Worm (Caenorhabditis elegans) whole organism, L4/young adult: ENCODE results near the gene set-16.

Experiments
- W03F9.2 ChIP-seq: fragments of 150-350 bp; optimal IDR thresholded peaks from 2 replicates; lab custom pipeline; 2014; ENCODE audit warnings: missing biosample characterization, missing genetic modification characterization
- dao-5 ChIP-seq: sonication (generic microtip); optimal IDR thresholded peaks from 2 replicates; lab custom pipeline; 2016; ENCODE audit warnings: missing genotype, missing genetic modification characterization, moderate library complexity, missing compliant biosample characterization
- him-1 ChIP-seq: sonication (generic microtip); optimal IDR thresholded peaks from 2 replicates; lab custom pipeline; 2016; ENCODE audit warnings: missing genotype, missing genetic modification reagents, missing genetic modification characterization, missing compliant biosample characterization

Gene set-16

DNA sequence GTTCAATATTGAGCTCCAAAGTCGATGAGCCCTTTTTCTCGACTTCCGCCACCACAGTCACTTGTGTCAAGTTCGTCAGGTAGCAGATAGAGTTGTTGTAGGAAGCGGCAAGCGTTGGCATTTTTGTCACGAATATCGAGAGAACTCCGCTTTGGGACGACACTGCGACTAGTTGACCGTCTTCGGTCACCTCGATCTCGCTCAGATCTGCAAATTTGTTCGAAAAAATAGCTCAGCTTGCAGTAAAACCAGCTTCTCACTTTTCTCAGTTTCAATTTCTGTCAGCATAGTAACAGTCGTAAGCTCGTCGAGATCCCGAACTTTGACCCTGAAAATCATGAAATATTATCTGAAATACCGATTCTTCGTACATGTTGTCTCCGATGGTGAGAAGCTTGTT, 40.5 kb downstream of the set-16 start:
- no peak for TF ChIP-seq W03F9.2 (tag; lab: Kevin White, UChicago)
- no peak for TF ChIP-seq him-1
- TF ChIP-seq dao-5: no peak

DNA sequence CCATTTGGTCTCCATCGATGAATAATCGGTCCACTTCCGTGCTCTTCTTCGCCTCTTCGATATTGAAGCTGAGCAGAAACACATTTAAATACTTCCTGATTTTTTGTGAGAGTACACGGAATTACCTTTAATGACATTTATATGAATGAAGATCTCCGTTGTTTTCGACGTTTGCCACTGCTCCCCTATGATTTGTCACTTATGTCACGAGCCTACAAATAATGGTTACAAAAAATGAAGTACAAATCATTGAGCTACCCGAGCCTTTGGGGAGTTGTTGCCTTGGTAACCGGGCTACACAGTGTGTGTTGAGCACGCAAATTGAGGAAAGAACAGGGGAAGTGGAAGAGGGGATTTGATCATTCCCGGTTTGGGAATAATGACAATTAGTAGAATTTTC, 42.6 kb downstream of the set-16 start, which contains the start of gene dyf-2:
TSS of gene dyf-2 (minus strand) at position 137 of the 400 bp plus-strand sequence.
- no peak for TF ChIP-seq him-1
- TF ChIP-seq dao-5: no peak
- no peak for TF ChIP-seq W03F9.2 (tag; lab: Kevin White, UChicago)

ce11 chrIII:13687211-13687610, 43.5 kb downstream of the set-16 start, which contains the start of gene cul-2:
Gene cul-2 (plus strand): TSS chrIII:13687269.
- TF ChIP-seq him-1: no peak
- no peak for TF ChIP-seq W03F9.2 (tag; lab: Kevin White, UChicago)
- no peak for TF ChIP-seq dao-5

- TF ChIP-seq him-1 (no peak), dao-5 (no peak)
These were observed 48.8 kb downstream of the set-16 start, which contains the start of gene cyn-2 for ce11 chrIII:13692555-13692954. Gene cyn-2 (plus strand): TSS chrIII:13692668.

DNA sequence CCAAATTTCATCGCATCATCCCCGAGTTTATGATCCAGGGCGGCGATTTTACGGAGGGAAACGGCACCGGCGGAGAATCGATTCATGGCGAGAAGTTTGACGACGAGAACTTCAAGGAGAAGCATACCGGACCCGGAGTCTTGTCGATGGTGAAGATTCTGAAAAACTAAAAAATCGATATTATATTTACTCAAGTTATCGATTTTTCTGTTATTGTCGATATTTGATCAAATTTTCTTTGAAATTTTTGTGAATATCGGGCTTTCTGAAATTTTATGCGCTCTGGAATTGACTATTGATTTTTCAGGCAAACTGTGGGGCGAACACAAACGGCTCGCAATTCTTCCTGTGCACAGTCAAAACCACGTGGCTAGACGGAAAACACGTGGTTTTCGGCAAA, 49.5 kb downstream of the set-16 start:
- TF ChIP-seq him-1 (no peak), dao-5 (no peak), W03F9.2 (tag; lab: Kevin White, UChicago) (no peak)

DNA sequence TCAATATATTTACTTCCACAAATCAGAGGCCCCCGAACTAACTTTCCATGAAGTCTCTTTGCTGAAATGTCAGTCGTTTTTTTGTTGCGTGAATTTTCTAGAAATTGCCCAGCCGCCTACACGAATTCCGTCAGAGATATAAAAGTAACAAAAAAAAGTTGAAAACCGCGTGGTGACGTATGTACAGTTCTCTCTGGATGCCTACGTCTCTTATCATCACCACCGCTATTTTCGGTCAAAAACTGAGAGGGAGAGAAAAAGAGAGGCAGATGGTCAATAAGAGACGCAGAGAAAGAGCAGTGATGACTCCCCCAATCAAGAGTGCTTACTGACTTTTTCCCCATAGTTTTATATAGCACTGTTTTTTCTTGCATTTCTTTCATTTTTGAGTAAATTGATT, 50.3 kb downstream of the set-16 start:
- TF ChIP-seq W03F9.2 (tag; lab: Kevin White, UChicago) (peak; percentile 12), dao-5 (no peak)

DNA sequence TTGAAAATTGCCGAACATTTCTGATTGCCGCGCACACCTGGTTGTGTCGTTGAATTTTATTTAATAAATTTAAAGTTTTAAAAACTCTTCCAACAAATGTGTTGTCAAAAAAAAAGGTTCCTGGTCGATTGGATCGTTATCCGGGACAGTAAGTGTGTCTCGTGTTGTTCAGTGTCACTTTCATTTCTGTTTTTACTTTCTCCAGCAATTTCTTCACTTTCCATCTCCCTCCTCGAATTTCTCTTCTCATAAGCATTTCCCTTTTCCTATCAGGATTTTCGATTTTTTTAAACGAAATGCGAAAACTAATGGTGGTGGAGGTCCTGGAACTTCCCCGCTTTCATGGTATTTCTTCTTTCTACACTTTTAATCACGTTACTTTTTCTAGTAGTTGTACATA, 51.9 kb downstream of the set-16 start:
- no peak for TF ChIP-seq him-1
- no peak for TF ChIP-seq W03F9.2 (tag; lab: Kevin White, UChicago)
- no peak for TF ChIP-seq dao-5

- TF ChIP-seq him-1 (peak; percentile 64), W03F9.2 (tag; lab: Kevin White, UChicago) (no peak)
These were observed 54.1 kb downstream of the set-16 start for ce11 chrIII:13697822-13698221.

ce11 chrIII:13701691-13702090, 58.0 kb downstream of the set-16 start, which contains the start of gene lit-1:
Gene lit-1 (plus strand): TSS chrIII:13701991.
- no peak for TF ChIP-seq him-1
- TF ChIP-seq dao-5: no peak
